Fruit fly (Drosophila melanogaster) Kc167 (cell line): ENCODE results near the gene CG42637.

ENCODE experiments used
- Myc ChIP-seq: fragments of >200 bp; optimal IDR thresholded peaks from 2 replicates; lab custom pipeline; 2017; ENCODE audit warnings: missing external identifiers
- Sin3A ChIP-seq: fragments of >200 bp; optimal IDR thresholded peaks from 2 replicates; lab custom pipeline; 2018; ENCODE audit warnings: missing external identifiers
- h ChIP-seq: fragments of >200 bp; optimal IDR thresholded peaks from 3 replicates; lab custom pipeline; 2018; ENCODE audit warnings: missing external identifiers
- insv ChIP-seq: fragments of >200 bp; optimal IDR thresholded peaks from 3 replicates; lab custom pipeline; 2018; ENCODE audit warnings: missing external identifiers
- psq ChIP-seq: fragments of >200 bp; optimal IDR thresholded peaks from 2 replicates; lab custom pipeline; 2017; ENCODE audit warnings: missing external identifiers

dm6 chr3L:19804908-19805307, 11.5 kb upstream of the CG42637 start, which contains the start of the genes TORIP and Ccdc58:
- TF ChIP-seq h (lab: Kevin White, UChicago) (no peak), Sin3A (no peak), psq (lab: Kevin White, UChicago) (no peak), insv (lab: Kevin White, UChicago) (no peak), Myc (no peak)
